Worm (Caenorhabditis elegans) whole organism, young adult: ENCODE results near the gene Y51B9A.9.

Experiments
- F23B12.7 ChIP-seq: sonication (generic microtip); optimal IDR thresholded peaks from 2 replicates; lab custom pipeline; 2017; ENCODE audit warnings: missing genetic modification characterization, mild to moderate bottlenecking, missing compliant biosample characterization, antibody characterized with exemption, moderate library complexity; ENCODE audit not compliant: insufficient read depth
- dpl-1 ChIP-seq: fragments of 150-350 bp; optimal IDR thresholded peaks from 2 replicates; lab custom pipeline; 2014; ENCODE audit warnings: missing biosample characterization, missing genetic modification reagents, missing genetic modification characterization
- egl-18 ChIP-seq: fragments of 200-800 bp; sonication (Bioruptor generic); IDR thresholded peaks from 2 replicates; pipeline ENCODE4 v1.3.6; 2022; ENCODE audit warnings: missing genetic modification reagents, missing genetic modification characterization, missing compliant biosample characterization
- lin-35 ChIP-seq, 3 experiments: fragments of 150-350 bp in 2 of 3; sonication (generic microtip) in 1 of 3; optimal IDR thresholded peaks; 2 replicates each; lab custom pipeline; 2014 to 2018; ENCODE audit warnings: missing biosample characterization in 3 of 3, missing genetic modification characterization in 3 of 3, missing genetic modification reagents in 3 of 3
- snpc-4 ChIP-seq, 5 experiments: fragments of 150-350 bp in 1 of 5; sonication (generic microtip) in 4 of 5; optimal IDR thresholded peaks; 2 replicates each; lab custom pipeline; 2014 to 2018; ENCODE audit warnings: missing genetic modification characterization in 5 of 5, missing biosample characterization in 3 of 5, antibody characterized with exemption in 2 of 5, mild to moderate bottlenecking in 2 of 5, missing compliant biosample characterization in 2 of 5, missing genotype in 2 of 5, moderate library complexity in 2 of 5, missing genetic modification reagents in 1 of 5

ce11 chrII:9418065-9418567, 20.7 kb upstream of the Y51B9A.9 start, which contains the start of the genes M176.4 and M176.16:
- no peak for TF ChIP-seq F23B12.7 (tag; lab: Kevin White, UChicago)
- no peak for TF ChIP-seq lin-35 (GFP tag; optimal IDR thresholded peaks at IDR 0.05; lab: Kevin White, UChicago)
- no peak for TF ChIP-seq egl-18 (GFP tag; lab: Robert Waterston, UW)
- no peak for TF ChIP-seq dpl-1 (GFP tag; lab: Kevin White, UChicago)
- TF ChIP-seq snpc-4 (GFP tag; optimal IDR thresholded peaks at IDR 0.05; lab: Kevin White, UChicago), result no peak
- TF ChIP-seq snpc-4 (tag; optimal IDR thresholded peaks at IDR 0.05; lab: Kevin White, UChicago), result no peak
